Fruit fly (Drosophila melanogaster) whole organism, larva: ENCODE data around the gene Fie.

Experiments
- noc ChIP-seq: fragments of 200-800 bp; sonication (Bioruptor generic); optimal IDR thresholded peaks from 3 replicates; lab custom pipeline; 2019; ENCODE audit warnings: missing biosample characterization, mild to moderate bottlenecking, missing genetic modification characterization, moderate library complexity

Gene Fie

dm6 chr3L:3930930-3931329 lies 38.6 kb downstream of the Fie start:
- TF ChIP-seq noc (tag; lab: Kevin White, UChicago): no peak

- peak; percentile 23 for TF ChIP-seq noc (tag; lab: Kevin White, UChicago)
These were observed 39.4 kb downstream of the Fie start for dm6 chr3L:3931778-3932177.

- peak; percentile 31 for TF ChIP-seq noc (tag; lab: Kevin White, UChicago)
These were observed 40.4 kb downstream of the Fie start for dm6 chr3L:3932742-3933289.

- TF ChIP-seq noc (tag; lab: Kevin White, UChicago): no peak
These were observed 41.2 kb downstream of the Fie start for dm6 chr3L:3933599-3933998.

- TF ChIP-seq noc (tag; lab: Kevin White, UChicago): no peak
These were observed 41.7 kb downstream of the Fie start for dm6 chr3L:3934110-3934509.

- TF ChIP-seq noc (tag; lab: Kevin White, UChicago): peak; percentile 81
These were observed 43.3 kb downstream of the Fie start, which contains the start of gene Eip63F-1 for dm6 chr3L:3935567-3936207. Eip63F-1 (minus strand) TSS chr3L:3935617.

dm6 chr3L:3937806-3938205 lies 45.4 kb downstream of the Fie start, which contains the start of gene CG10866:
CG10866 (minus strand) TSS chr3L:3937992.
- TF ChIP-seq noc (tag; lab: Kevin White, UChicago): no peak

dm6 chr3L:3940075-3940819 lies 47.9 kb downstream of the Fie start, which contains the start of gene CG12766:
CG12766 (minus strand) TSS chr3L:3940125.
- TF ChIP-seq noc (tag; lab: Kevin White, UChicago): peak; percentile 77

- TF ChIP-seq noc (tag; lab: Kevin White, UChicago): peak; percentile 80
These were observed 50.1 kb downstream of the Fie start, which contains the start of the genes CG10863 and CG14982 for dm6 chr3L:3942241-3943028. CG10863 (minus strand) TSS chr3L:3942465. CG14982 (plus strand) TSS chr3L:3942710.
